Worm (Caenorhabditis elegans): Measurements from ENCODE around the gene dnj-13.

DNA sequence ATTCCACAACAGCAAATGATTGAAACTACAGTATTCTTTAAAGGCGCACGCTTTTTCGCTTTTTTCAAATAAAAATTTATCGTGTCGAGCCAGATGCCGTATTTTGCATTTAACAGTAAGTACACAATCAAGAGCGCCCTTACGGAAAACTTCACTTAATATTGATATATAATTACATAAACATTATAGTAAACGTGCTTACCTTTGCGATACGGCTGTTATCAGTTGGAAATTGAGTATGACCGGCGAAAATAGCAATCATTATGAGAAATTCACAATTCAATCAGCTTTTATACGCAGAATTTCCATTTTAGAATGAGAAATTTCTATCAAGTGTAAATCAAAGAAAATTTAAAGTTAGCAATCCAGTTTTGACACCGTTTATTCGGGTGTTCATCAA is 45.3 kb upstream of the dnj-13 start, which contains the start of gene B0334.20:
- TF ChIP-seq fos-1 (tag; optimal IDR thresholded peaks at IDR 0.05): no peak
- TF ChIP-seq mdl-1 (tag; optimal IDR thresholded peaks at IDR 0.05): no peak
- no peak for TF ChIP-seq egl-27 (tag; optimal IDR thresholded peaks at IDR 0.05)
- TF ChIP-seq zip-4 (GFP tag; optimal IDR thresholded peaks at IDR 0.05): no peak
- no peak for TF ChIP-seq grh-1 (GFP tag; IDR thresholded peaks at IDR 0.05)
- no peak for TF ChIP-seq aly-2 (tag; optimal IDR thresholded peaks at IDR 0.05)
- TF ChIP-seq irx-1 (tag; optimal IDR thresholded peaks at IDR 0.05): no peak

Measured in whole organism, L1 larva.